Worm (Caenorhabditis elegans) whole organism, L1 larva: ENCODE results near the gene otpl-7.

Experiments
- C16A3.4 ChIP-seq: fragments of 150-350 bp; optimal IDR thresholded peaks from 2 replicates; lab custom pipeline; 2014; ENCODE audit warnings: missing biosample characterization, missing genetic modification characterization
- C34B4.2 ChIP-seq: sonication (generic microtip); optimal IDR thresholded peaks from 2 replicates; lab custom pipeline; 2017; ENCODE audit warnings: mild to moderate bottlenecking, missing genetic modification characterization, missing compliant biosample characterization
- alr-1 ChIP-seq: fragments of 200-800 bp; sonication (Bioruptor generic); optimal IDR thresholded peaks from 2 replicates; lab custom pipeline; 2018; ENCODE audit warnings: borderline replicate concordance, mild to moderate bottlenecking, missing genetic modification characterization, missing compliant biosample characterization
- aly-2 ChIP-seq: fragments of 150-350 bp; optimal IDR thresholded peaks from 2 replicates; lab custom pipeline; 2014; ENCODE audit warnings: missing biosample characterization, missing genetic modification characterization
- ama-1 ChIP-seq: fragments of 150-350 bp; optimal IDR thresholded peaks from 2 replicates; lab custom pipeline; 2014
- blmp-1 ChIP-seq: fragments of 150-350 bp; optimal IDR thresholded peaks from 2 replicates; lab custom pipeline; 2014; ENCODE audit warnings: missing biosample characterization, missing genetic modification characterization
- ceh-8 ChIP-seq: fragments of 200-800 bp; sonication (Bioruptor generic); optimal IDR thresholded peaks from 2 replicates; lab custom pipeline; 2018; ENCODE audit warnings: mild to moderate bottlenecking, missing genetic modification characterization, moderate library complexity, missing compliant biosample characterization
- ceh-82 ChIP-seq, 3 experiments: fragments of 150-350 bp in 1 of 3; sonication (generic microtip) in 2 of 3; optimal IDR thresholded peaks; 2 replicates each; lab custom pipeline; 2014 to 2017; ENCODE audit warnings: missing biosample characterization in 3 of 3, missing genetic modification characterization in 3 of 3
- ceh-90 ChIP-seq: sonication (generic microtip); optimal IDR thresholded peaks from 2 replicates; lab custom pipeline; 2016; ENCODE audit warnings: missing genetic modification characterization, missing compliant biosample characterization
- dsc-1 ChIP-seq: sonication (generic microtip); optimal IDR thresholded peaks from 2 replicates; lab custom pipeline; 2016; ENCODE audit warnings: mild to moderate bottlenecking, missing genetic modification characterization, missing compliant biosample characterization
- efl-1 ChIP-seq, 4 experiments: fragments of 150-350 bp; optimal IDR thresholded peaks in 3 of 4; peaks in 1 of 4; 1 replicate in 1 of 4; 2 replicates in 3 of 4; lab custom pipeline; 2014; ENCODE audit warnings: missing biosample characterization in 2 of 4, missing genetic modification characterization in 2 of 4, missing genetic modification reagents in 2 of 4
- efl-3 ChIP-seq: fragments of 200-800 bp; sonication (Bioruptor generic); optimal IDR thresholded peaks from 2 replicates; lab custom pipeline; 2018; ENCODE audit warnings: mild to moderate bottlenecking, missing genetic modification characterization, missing compliant biosample characterization
- egl-13 ChIP-seq: sonication (generic microtip); optimal IDR thresholded peaks from 2 replicates; lab custom pipeline; 2016; ENCODE audit warnings: missing genotype, missing genetic modification reagents, missing genetic modification characterization, missing compliant biosample characterization
- egl-27 ChIP-seq, 2 experiments: fragments of 150-350 bp in 1 of 2; sonication (generic microtip); optimal IDR thresholded peaks; 3 replicates each; lab custom pipeline; 2017 to 2018; ENCODE audit warnings: missing biosample characterization in 2 of 2, missing genetic modification characterization in 2 of 2, missing genetic modification reagents in 2 of 2
- fkh-10 ChIP-seq: sonication (generic microtip); optimal IDR thresholded peaks from 2 replicates; lab custom pipeline; 2017; ENCODE audit warnings: missing biosample characterization, missing genetic modification reagents, missing genetic modification characterization
- fkh-4 ChIP-seq: sonication (generic microtip); optimal IDR thresholded peaks from 2 replicates; lab custom pipeline; 2016; ENCODE audit warnings: missing compliant biosample characterization, missing genetic modification characterization, borderline replicate concordance
- fkh-8 ChIP-seq: sonication (generic microtip); optimal IDR thresholded peaks from 2 replicates; lab custom pipeline; 2016; ENCODE audit warnings: mild to moderate bottlenecking, missing genetic modification characterization, missing compliant biosample characterization
- fos-1 ChIP-seq: fragments of 150-350 bp; optimal IDR thresholded peaks from 2 replicates; lab custom pipeline; 2014; ENCODE audit warnings: missing biosample characterization, missing genetic modification characterization
- hlh-17 ChIP-seq: fragments of 200-800 bp; sonication (Bioruptor generic); optimal IDR thresholded peaks from 2 replicates; lab custom pipeline; 2018; ENCODE audit warnings: missing genetic modification characterization, mild to moderate bottlenecking, missing compliant biosample characterization, moderate library complexity, borderline replicate concordance
- hlh-4 ChIP-seq: sonication (generic microtip); optimal IDR thresholded peaks from 2 replicates; lab custom pipeline; 2016; ENCODE audit warnings: mild to moderate bottlenecking, missing genetic modification characterization, missing compliant biosample characterization
- hpl-2 ChIP-seq: fragments of 150-350 bp; optimal IDR thresholded peaks from 2 replicates; lab custom pipeline; 2014; ENCODE audit warnings: missing biosample characterization, missing genetic modification reagents, missing genetic modification characterization
- isw-1 ChIP-seq: fragments of 200-800 bp; sonication (Bioruptor generic); IDR thresholded peaks from 2 replicates; pipeline ENCODE4 v1.3.6; 2022; ENCODE audit warnings: missing genetic modification characterization, missing compliant biosample characterization
- lin-13 ChIP-seq: fragments of 150-350 bp; optimal IDR thresholded peaks from 2 replicates; lab custom pipeline; 2014; ENCODE audit warnings: missing biosample characterization, missing genetic modification reagents, missing genetic modification characterization
- lin-14 ChIP-seq: fragments of 200-800 bp; sonication (Bioruptor generic); optimal IDR thresholded peaks from 2 replicates; lab custom pipeline; 2018; ENCODE audit warnings: mild to moderate bottlenecking, missing genetic modification characterization, moderate library complexity, missing compliant biosample characterization
- lin-15B ChIP-seq: fragments of 150-350 bp; sonication (generic microtip); optimal IDR thresholded peaks from 3 replicates; lab custom pipeline; 2014; ENCODE audit warnings: missing biosample characterization, missing genetic modification characterization
- lin-35 ChIP-seq, 2 experiments: fragments of 150-350 bp; optimal IDR thresholded peaks; 2 replicates each; lab custom pipeline; 2014; ENCODE audit warnings: missing biosample characterization in 2 of 2, missing genetic modification characterization in 2 of 2, missing genetic modification reagents in 2 of 2
- lin-39 ChIP-seq: fragments of 150-350 bp; optimal IDR thresholded peaks from 2 replicates; lab custom pipeline; 2014; ENCODE audit warnings: missing biosample characterization, missing genetic modification reagents, missing genetic modification characterization
- mdl-1 ChIP-seq, 2 experiments: fragments of 150-350 bp; optimal IDR thresholded peaks; 2 replicates each; lab custom pipeline; 2014 to 2017; ENCODE audit warnings: missing biosample characterization in 2 of 2, missing genetic modification characterization in 2 of 2, inconsistent platforms in 1 of 2
- mep-1 ChIP-seq: fragments of 150-350 bp; optimal IDR thresholded peaks from 2 replicates; lab custom pipeline; 2014; ENCODE audit warnings: missing biosample characterization, missing genetic modification characterization
- nhr-11 ChIP-seq: fragments of 150-350 bp; optimal IDR thresholded peaks from 2 replicates; lab custom pipeline; 2014; ENCODE audit warnings: missing biosample characterization, missing genetic modification characterization
- nhr-12 ChIP-seq: sonication (generic microtip); optimal IDR thresholded peaks from 2 replicates; lab custom pipeline; 2017; ENCODE audit warnings: missing biosample characterization, missing genetic modification characterization
- nhr-28 ChIP-seq: fragments of 150-350 bp; optimal IDR thresholded peaks from 2 replicates; lab custom pipeline; 2014; ENCODE audit warnings: missing biosample characterization, missing genetic modification characterization
- nhr-76 ChIP-seq: sonication (generic microtip); optimal IDR thresholded peaks from 2 replicates; lab custom pipeline; 2017; ENCODE audit warnings: missing biosample characterization, missing genetic modification characterization
- nhr-84 ChIP-seq: sonication (generic microtip); optimal IDR thresholded peaks from 2 replicates; lab custom pipeline; 2017; ENCODE audit warnings: missing biosample characterization, missing genetic modification characterization
- pag-3 ChIP-seq: sonication (generic microtip); optimal IDR thresholded peaks from 2 replicates; lab custom pipeline; 2017; ENCODE audit warnings: missing genetic modification characterization, mild to moderate bottlenecking, missing compliant biosample characterization, antibody characterized with exemption, borderline replicate concordance; ENCODE audit not compliant: insufficient read depth
- snu-23 ChIP-seq: sonication (generic microtip); optimal IDR thresholded peaks from 2 replicates; lab custom pipeline; 2016; ENCODE audit warnings: missing genetic modification characterization, missing compliant biosample characterization
- sup-37 ChIP-seq: fragments of 200-800 bp; sonication (Bioruptor generic); optimal IDR thresholded peaks from 2 replicates; lab custom pipeline; 2018; ENCODE audit warnings: mild to moderate bottlenecking, missing genetic modification characterization, missing compliant biosample characterization
- swsn-7 ChIP-seq: sonication (generic microtip); optimal IDR thresholded peaks from 2 replicates; lab custom pipeline; 2016; ENCODE audit warnings: missing genetic modification characterization, missing compliant biosample characterization
- unc-30 ChIP-seq: sonication (generic microtip); optimal IDR thresholded peaks from 2 replicates; lab custom pipeline; 2017; ENCODE audit warnings: missing biosample characterization, missing genetic modification characterization
- unc-86 ChIP-seq: sonication (generic microtip); optimal IDR thresholded peaks from 2 replicates; lab custom pipeline; 2016; ENCODE audit warnings: missing genetic modification characterization, missing compliant biosample characterization
- unc-98 ChIP-seq: fragments of 200-800 bp; sonication (Bioruptor generic); IDR thresholded peaks from 2 replicates; pipeline ENCODE4 v1.3.6; 2022; ENCODE audit warnings: missing genetic modification characterization, missing compliant biosample characterization
- vab-15 ChIP-seq: sonication (generic microtip); optimal IDR thresholded peaks from 2 replicates; lab custom pipeline; 2017; ENCODE audit warnings: missing genotype, mild to moderate bottlenecking, missing genetic modification characterization, missing compliant biosample characterization

The otpl-7 gene

ce11 chrV:8500348-8500747, 21.0 kb upstream of the otpl-7 start (continued):
- peak; percentile 70 for TF ChIP-seq isw-1 (GFP tag; lab: Robert Waterston, UW)
- TF ChIP-seq lin-15B (tag; lab: Kevin White, UChicago), result no peak
- TF ChIP-seq swsn-7, result peak; percentile 94
- TF ChIP-seq C34B4.2, result peak; percentile 78
- peak; percentile 96 for TF ChIP-seq snu-23 (GFP tag; lab: Kevin White, UChicago)
- peak; percentile 85 for TF ChIP-seq lin-14
- TF ChIP-seq efl-1 (optimal IDR thresholded peaks at IDR 0.05; lab: Kevin White, UChicago), result peak; percentile 73 to 81
- TF ChIP-seq efl-1 (GFP tag; optimal IDR thresholded peaks at IDR 0.05 in 1 of 2; lab: Kevin White, UChicago), result peak; percentile 62 to 98
- TF ChIP-seq lin-35 (GFP tag; optimal IDR thresholded peaks at IDR 0.05; lab: Kevin White, UChicago), result peak; percentile 70 to 83
- TF ChIP-seq dsc-1 (tag; lab: Kevin White, UChicago), result peak; percentile 95
- peak; percentile 89 to 98 (median 96) for TF ChIP-seq ceh-82 (tag; optimal IDR thresholded peaks at IDR 0.05; lab: Kevin White, UChicago)
- peak; percentile 59 for TF ChIP-seq hpl-2 (GFP tag; lab: Kevin White, UChicago)
- peak in 1 of 2 experiments; percentile 34 for TF ChIP-seq egl-27 (tag; optimal IDR thresholded peaks at IDR 0.05; lab: Kevin White, UChicago)
- peak; percentile 55 for TF ChIP-seq fkh-10 (GFP tag; lab: Kevin White, UChicago)
- peak; percentile 89 for TF ChIP-seq sup-37 (GFP tag; lab: Kevin White, UChicago)

DNA sequence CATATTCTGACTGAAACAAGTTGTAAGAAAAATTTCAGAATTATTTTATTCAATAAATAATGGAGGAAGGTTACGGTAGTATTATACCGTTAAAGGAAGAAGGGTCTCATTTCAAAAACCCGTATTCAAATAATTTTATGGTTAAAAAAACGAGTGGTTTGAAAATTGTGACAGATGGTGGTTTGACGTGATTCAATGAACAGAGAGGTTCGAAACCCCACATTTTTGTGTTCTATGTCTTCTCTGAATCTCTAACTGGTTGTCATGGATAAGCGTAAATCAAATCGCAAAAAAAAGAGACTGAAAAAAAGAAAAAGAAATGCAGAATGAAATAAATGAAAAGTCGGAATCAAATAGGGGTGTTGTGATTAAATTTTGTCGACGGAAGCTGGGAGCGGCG, 14.0 kb upstream of the otpl-7 start, which contains the start of gene ZK994.6:
Gene ZK994.6, minus strand, starts transcription at position 101 of the 400 bp plus-strand sequence.
- TF ChIP-seq lin-15B (tag; lab: Kevin White, UChicago) (no peak), lin-39 (tag; lab: Kevin White, UChicago) (no peak), mep-1 (tag; lab: Kevin White, UChicago) (no peak), nhr-84 (tag; lab: Kevin White, UChicago) (no peak), fkh-8 (peak; percentile 41), unc-86 (no peak), aly-2 (tag; lab: Kevin White, UChicago) (no peak), efl-1 (optimal IDR thresholded peaks at IDR 0.05; lab: Kevin White, UChicago) (no peak), efl-1 (GFP tag; optimal IDR thresholded peaks at IDR 0.05 in 1 of 2; lab: Kevin White, UChicago) (peak in 1 of 2 experiments; percentile 5), ceh-8 (no peak)

DNA sequence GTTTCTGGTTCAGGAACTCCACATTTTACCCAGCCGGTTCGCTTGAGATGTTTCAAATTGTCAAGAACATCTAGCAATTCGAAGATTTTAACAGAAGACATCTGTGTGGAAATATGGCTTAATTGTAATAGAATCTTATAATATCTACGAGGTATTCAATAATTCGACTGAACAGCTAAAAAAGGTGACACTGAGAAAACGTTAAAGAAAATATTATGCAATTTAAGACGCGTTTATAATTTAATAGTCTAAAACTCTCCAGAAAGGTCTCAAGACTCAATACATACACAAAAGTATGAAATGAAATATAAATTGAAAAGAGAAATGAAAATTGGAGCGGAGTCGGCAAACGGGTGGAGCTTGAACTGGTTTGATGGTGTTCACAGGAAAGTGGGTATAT, 7.9 kb upstream of the otpl-7 start, which contains the start of gene F45F2.9:
Gene F45F2.9, minus strand, starts transcription at position 101 of the 400 bp plus-strand sequence.
- TF ChIP-seq fkh-8 (no peak), alr-1 (no peak), ama-1 (no peak), vab-15 (tag; lab: Kevin White, UChicago) (no peak), efl-3 (no peak), C16A3.4 (tag; lab: Kevin White, UChicago) (no peak), mdl-1 (tag; optimal IDR thresholded peaks at IDR 0.05; lab: Kevin White, UChicago) (no peak), blmp-1 (no peak), lin-13 (GFP tag; lab: Kevin White, UChicago) (no peak), nhr-28 (tag; lab: Kevin White, UChicago) (no peak)
- TF ChIP-seq, all 84 proteins: peak for 0

ce11 chrV:8516426-8516825, 4.9 kb upstream of the otpl-7 start:
- TF ChIP-seq nhr-12 (tag; lab: Kevin White, UChicago), result no peak
- no peak for TF ChIP-seq hlh-4 (tag; lab: Kevin White, UChicago)
- no peak for TF ChIP-seq C16A3.4 (tag; lab: Kevin White, UChicago)
- TF ChIP-seq fkh-8, result no peak
- no peak for TF ChIP-seq pag-3
- no peak for TF ChIP-seq hlh-17 (GFP tag; lab: Kevin White, UChicago)
- no peak for TF ChIP-seq efl-3
- no peak for TF ChIP-seq nhr-11 (tag; lab: Kevin White, UChicago)
- TF ChIP-seq nhr-84 (tag; lab: Kevin White, UChicago), result no peak
- TF ChIP-seq sup-37 (GFP tag; lab: Kevin White, UChicago), result no peak
- no peak for TF ChIP-seq efl-1 (optimal IDR thresholded peaks at IDR 0.05; lab: Kevin White, UChicago)
- TF ChIP-seq efl-1 (GFP tag; optimal IDR thresholded peaks at IDR 0.05 in 1 of 2; lab: Kevin White, UChicago), result no peak
- TF ChIP-seq ceh-90 (tag; lab: Kevin White, UChicago), result no peak
- TF ChIP-seq fos-1, result no peak
- TF ChIP-seq fkh-4 (tag; lab: Kevin White, UChicago), result no peak
- no peak for TF ChIP-seq unc-30 (tag; lab: Kevin White, UChicago)
- no peak for TF ChIP-seq unc-98
- TF ChIP-seq nhr-76 (tag; lab: Kevin White, UChicago), result no peak
- no peak for TF ChIP-seq egl-13 (tag; lab: Kevin White, UChicago)
